Worm (Caenorhabditis elegans): Measurements from ENCODE around the gene K01A2.10.

K01A2.10 gene

ce11 chrII:299684-300083 lies 23.2 kb downstream of the K01A2.10 start, which contains the start of gene K01A2.6:
TSS of gene K01A2.6 (plus strand) at chrII:299984.
- TF ChIP-seq lim-6 (tag; optimal IDR thresholded peaks at IDR 0.05) (no peak), ceh-19 (GFP tag; optimal IDR thresholded peaks at IDR 0.05) (no peak), ref-2 (tag; optimal IDR thresholded peaks at IDR 0.05) (no peak), gmeb-2 (tag; optimal IDR thresholded peaks at IDR 0.05) (no peak), unc-42 (tag; optimal IDR thresholded peaks at IDR 0.05) (no peak), ceh-18 (tag; optimal IDR thresholded peaks at IDR 0.05) (no peak), hlh-15 (tag; optimal IDR thresholded peaks at IDR 0.05) (no peak), nhr-11 (tag; optimal IDR thresholded peaks at IDR 0.05) (no peak), ets-4 (tag; optimal IDR thresholded peaks at IDR 0.05) (no peak), dmd-4 (tag; optimal IDR thresholded peaks at IDR 0.05; ENCODE audit: borderline replicate concordance) (no peak), pha-2 (tag; optimal IDR thresholded peaks at IDR 0.05) (no peak), pqm-1 (tag; optimal IDR thresholded peaks at IDR 0.05) (no peak), nfya-1 (tag; optimal IDR thresholded peaks at IDR 0.05) (no peak), K09A11.1 (tag; optimal IDR thresholded peaks at IDR 0.05; ENCODE audit: insufficient read depth) (no peak), madf-2 (tag; optimal IDR thresholded peaks at IDR 0.05) (no peak)

- TF ChIP-seq ahr-1 (tag; optimal IDR thresholded peaks at IDR 0.05): no peak
- TF ChIP-seq hlh-13 (GFP tag; optimal IDR thresholded peaks at IDR 0.05): no peak
- no peak for TF ChIP-seq C38D4.7 (GFP tag; optimal IDR thresholded peaks at IDR 0.05)
- TF ChIP-seq hlh-30 (tag; optimal IDR thresholded peaks at IDR 0.05; ENCODE audit: insufficient read depth): no peak
- TF ChIP-seq ceh-18 (tag; optimal IDR thresholded peaks at IDR 0.05): no peak
- TF ChIP-seq ceh-14 (tag; optimal IDR thresholded peaks at IDR 0.05): no peak
- TF ChIP-seq nfya-1 (tag; optimal IDR thresholded peaks at IDR 0.05): no peak
- no peak for TF ChIP-seq eyg-1 (tag; optimal IDR thresholded peaks at IDR 0.05)
- TF ChIP-seq nhr-232 (tag; optimal IDR thresholded peaks at IDR 0.05): no peak
- TF ChIP-seq unc-55 (GFP tag; optimal IDR thresholded peaks at IDR 0.05): no peak
- no peak for TF ChIP-seq T23F11.4 (GFP tag; optimal IDR thresholded peaks at IDR 0.05)
- TF ChIP-seq tbx-2 (tag; optimal IDR thresholded peaks at IDR 0.05): no peak
- no peak for TF ChIP-seq rnt-1 (tag; optimal IDR thresholded peaks at IDR 0.05)
- TF ChIP-seq lim-6 (tag; optimal IDR thresholded peaks at IDR 0.05): no peak
- no peak for TF ChIP-seq fkh-6 (tag; optimal IDR thresholded peaks at IDR 0.05)
Measured at ce11 chrII:296911-297440, 25.9 kb downstream of the K01A2.10 start, which contains the start of the genes clec-117 and B0432.1. TSS of gene clec-117 (minus strand) at chrII:297011. TSS of gene B0432.1 (plus strand) at chrII:297390.

DNA sequence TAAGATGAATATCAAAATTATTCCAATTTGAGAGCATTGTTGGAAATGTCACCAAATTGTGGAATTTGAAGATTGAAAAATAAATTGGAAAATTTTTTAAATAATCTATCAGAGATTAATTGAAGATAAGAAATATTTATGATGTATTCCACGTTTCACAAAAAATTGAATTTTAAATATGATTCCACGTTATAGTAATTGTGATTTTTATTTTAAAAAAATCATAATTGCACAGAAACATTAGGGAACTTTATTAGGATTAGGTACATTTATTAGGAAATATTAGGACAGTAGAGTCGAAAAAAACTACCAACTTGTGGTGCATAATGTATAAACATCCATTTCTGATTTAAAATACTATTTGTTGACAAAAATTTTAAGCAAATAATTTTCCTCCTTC lies 28.3 kb downstream of the K01A2.10 start, which contains the start of gene B0432.11:
Gene B0432.11, minus strand, starts transcription at position 101 of the 400 bp plus-strand sequence.
- TF ChIP-seq fkh-6 (tag; optimal IDR thresholded peaks at IDR 0.05) (no peak), ttx-3 (tag; optimal IDR thresholded peaks at IDR 0.05) (no peak), syd-9 (tag; optimal IDR thresholded peaks at IDR 0.05) (no peak), zip-5 (tag; optimal IDR thresholded peaks at IDR 0.05) (no peak), unc-55 (GFP tag; optimal IDR thresholded peaks at IDR 0.05) (no peak), ceh-9 (tag; optimal IDR thresholded peaks at IDR 0.05) (no peak), lin-11 (tag; optimal IDR thresholded peaks at IDR 0.05) (no peak), C38D4.7 (GFP tag; optimal IDR thresholded peaks at IDR 0.05) (no peak), unc-86 (tag; optimal IDR thresholded peaks at IDR 0.05) (no peak), gmeb-2 (tag; optimal IDR thresholded peaks at IDR 0.05) (no peak), madf-2 (tag; optimal IDR thresholded peaks at IDR 0.05) (no peak), pqm-1 (tag; optimal IDR thresholded peaks at IDR 0.05) (no peak), tbx-2 (tag; optimal IDR thresholded peaks at IDR 0.05) (no peak), hlh-13 (GFP tag; optimal IDR thresholded peaks at IDR 0.05) (no peak), hlh-15 (tag; optimal IDR thresholded peaks at IDR 0.05) (no peak), lim-6 (tag; optimal IDR thresholded peaks at IDR 0.05) (no peak), ahr-1 (tag; optimal IDR thresholded peaks at IDR 0.05) (no peak), pat-9 (tag; optimal IDR thresholded peaks at IDR 0.05) (no peak), ceh-14 (tag; optimal IDR thresholded peaks at IDR 0.05) (no peak), nfya-1 (tag; optimal IDR thresholded peaks at IDR 0.05) (no peak)

DNA sequence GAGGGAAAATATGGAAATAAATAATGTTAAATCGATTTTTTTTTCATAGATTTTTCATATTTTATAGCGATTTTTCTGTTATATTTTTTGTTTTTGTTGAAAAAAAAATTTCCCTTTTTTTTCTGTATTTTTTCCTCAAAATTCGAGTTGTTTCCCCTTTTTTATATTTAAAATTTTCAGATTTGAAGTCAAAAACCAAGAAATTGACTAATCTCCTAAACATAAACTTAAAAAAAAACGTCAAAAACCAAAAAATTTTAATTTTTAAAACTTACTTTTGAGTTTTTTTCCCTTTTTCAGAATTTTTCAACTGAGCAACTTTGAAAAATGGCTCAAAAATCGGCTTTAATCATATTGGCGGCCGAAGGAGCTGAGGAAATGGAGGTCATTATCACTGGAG lies 32.6 kb downstream of the K01A2.10 start, which contains the start of gene djr-1.1:
Gene djr-1.1, plus strand, starts transcription at position 301 of the 400 bp plus-strand sequence.
- no peak for TF ChIP-seq elt-2 (tag; optimal IDR thresholded peaks at IDR 0.05)
- no peak for TF ChIP-seq K02D7.2 (tag; optimal IDR thresholded peaks at IDR 0.05)
- no peak for TF ChIP-seq unc-3 (GFP tag; conservative IDR thresholded peaks at IDR 0.05)
- no peak for TF ChIP-seq unc-3 (tag; optimal IDR thresholded peaks at IDR 0.05)
- no peak for TF ChIP-seq C38D4.7 (GFP tag; optimal IDR thresholded peaks at IDR 0.05)
- no peak for TF ChIP-seq unc-42 (tag; optimal IDR thresholded peaks at IDR 0.05)
- no peak for TF ChIP-seq unc-55 (GFP tag; optimal IDR thresholded peaks at IDR 0.05)
- TF ChIP-seq nhr-11 (tag; optimal IDR thresholded peaks at IDR 0.05): no peak
- TF ChIP-seq T23F11.4 (GFP tag; optimal IDR thresholded peaks at IDR 0.05): no peak
- no peak for TF ChIP-seq lin-11 (tag; optimal IDR thresholded peaks at IDR 0.05)
- no peak for TF ChIP-seq ceh-24 (tag; optimal IDR thresholded peaks at IDR 0.05)
- no peak for TF ChIP-seq npax-4 (tag; optimal IDR thresholded peaks at IDR 0.05)
- TF ChIP-seq K09A11.1 (tag; optimal IDR thresholded peaks at IDR 0.05; ENCODE audit: insufficient read depth): no peak
- TF ChIP-seq ref-2 (tag; optimal IDR thresholded peaks at IDR 0.05): no peak
- TF ChIP-seq pha-2 (tag; optimal IDR thresholded peaks at IDR 0.05): no peak
- TF ChIP-seq dve-1 (tag; optimal IDR thresholded peaks at IDR 0.05): no peak

Data from whole organism, late embryonic.